Worm (Caenorhabditis elegans) whole organism, late embryonic: ENCODE measurements around the gene srx-105.

ENCODE experiments used
- ceh-14 ChIP-seq: sonication (generic microtip); optimal IDR thresholded peaks from 2 replicates; lab custom pipeline; 2016; ENCODE audit warnings: missing genotype, missing genetic modification characterization, missing compliant biosample characterization
- gmeb-2 ChIP-seq: sonication (generic microtip); optimal IDR thresholded peaks from 2 replicates; lab custom pipeline; 2016; ENCODE audit warnings: missing genetic modification characterization, inconsistent platforms, missing compliant biosample characterization
- hlh-30 ChIP-seq: sonication (generic microtip); optimal IDR thresholded peaks from 2 replicates; lab custom pipeline; 2017; ENCODE audit warnings: antibody characterized with exemption, missing genetic modification characterization, missing compliant biosample characterization; ENCODE audit not compliant: insufficient read depth
- hlh-8 ChIP-seq: sonication (generic microtip); optimal IDR thresholded peaks from 2 replicates; lab custom pipeline; 2016; ENCODE audit warnings: missing genotype, missing genetic modification characterization, missing compliant biosample characterization
- nfya-1 ChIP-seq: sonication (generic microtip); optimal IDR thresholded peaks from 2 replicates; lab custom pipeline; 2017; ENCODE audit warnings: missing genetic modification characterization, mild to moderate bottlenecking, missing compliant biosample characterization, antibody characterized with exemption, moderate library complexity
- nhr-11 ChIP-seq: fragments of 150-350 bp; optimal IDR thresholded peaks from 2 replicates; lab custom pipeline; 2014; ENCODE audit warnings: missing biosample characterization, missing genetic modification characterization
- pros-1 ChIP-seq: fragments of 150-350 bp; optimal IDR thresholded peaks from 2 replicates; lab custom pipeline; 2014; ENCODE audit warnings: missing biosample characterization, missing genetic modification reagents, missing genetic modification characterization
- unc-42 ChIP-seq: sonication (generic microtip); optimal IDR thresholded peaks from 2 replicates; lab custom pipeline; 2016; ENCODE audit warnings: missing genotype, missing genetic modification characterization, missing compliant biosample characterization
- unc-86 ChIP-seq: sonication (generic microtip); optimal IDR thresholded peaks from 2 replicates; lab custom pipeline; 2016; ENCODE audit warnings: missing genetic modification characterization, missing compliant biosample characterization
- ztf-16 ChIP-seq: sonication (generic microtip); optimal IDR thresholded peaks from 2 replicates; lab custom pipeline; 2017; ENCODE audit warnings: missing genetic modification characterization, missing compliant biosample characterization

ce11 chrII:3711047-3711446 lies 9.8 kb upstream of the srx-105 start, which contains the start of gene fbxc-53:
- TF ChIP-seq hlh-30 (tag; lab: Kevin White, UChicago) (no peak), ceh-14 (tag; lab: Kevin White, UChicago) (no peak), nfya-1 (tag; lab: Kevin White, UChicago) (no peak), nhr-11 (tag; lab: Kevin White, UChicago) (no peak), gmeb-2 (tag; lab: Kevin White, UChicago) (no peak), unc-42 (no peak), ztf-16 (tag; lab: Kevin White, UChicago) (no peak), unc-86 (no peak), hlh-8 (no peak), pros-1 (tag; lab: Kevin White, UChicago) (no peak)
